Worm (Caenorhabditis elegans): Measurements from ENCODE around the gene Y54G2A.48.

Y54G2A.48 gene

DNA sequence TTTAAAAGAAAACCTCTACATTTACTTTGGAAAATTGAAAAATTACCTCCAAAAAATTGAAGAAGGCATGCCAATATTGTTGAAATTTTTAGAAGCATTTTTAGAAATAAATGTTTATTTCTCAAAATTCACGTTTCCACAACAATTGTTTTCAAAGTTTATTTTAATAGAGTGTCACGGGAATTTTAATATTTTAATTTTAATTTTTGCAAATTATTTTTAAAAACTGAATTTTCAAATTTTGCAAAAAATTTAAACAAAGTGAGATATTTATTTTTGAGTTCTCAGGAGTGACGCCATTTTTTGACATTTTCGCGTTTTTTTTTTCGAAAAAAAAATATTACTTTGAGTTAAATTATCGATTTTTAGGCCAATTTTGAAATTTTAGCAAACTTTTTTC lies 20.7 kb upstream of the Y54G2A.48 start, which contains the start of gene Y54G2A.49:
Gene Y54G2A.49, minus strand, starts transcription at position 101 of the 400 bp plus-strand sequence.
- no peak for TF ChIP-seq lin-15B (tag; optimal IDR thresholded peaks at IDR 0.05)
- no peak for TF ChIP-seq jun-1 (tag; optimal IDR thresholded peaks at IDR 0.05)
- no peak for TF ChIP-seq zag-1 (tag; optimal IDR thresholded peaks at IDR 0.05)
- no peak for TF ChIP-seq hmg-11 (tag; optimal IDR thresholded peaks at IDR 0.05)

DNA sequence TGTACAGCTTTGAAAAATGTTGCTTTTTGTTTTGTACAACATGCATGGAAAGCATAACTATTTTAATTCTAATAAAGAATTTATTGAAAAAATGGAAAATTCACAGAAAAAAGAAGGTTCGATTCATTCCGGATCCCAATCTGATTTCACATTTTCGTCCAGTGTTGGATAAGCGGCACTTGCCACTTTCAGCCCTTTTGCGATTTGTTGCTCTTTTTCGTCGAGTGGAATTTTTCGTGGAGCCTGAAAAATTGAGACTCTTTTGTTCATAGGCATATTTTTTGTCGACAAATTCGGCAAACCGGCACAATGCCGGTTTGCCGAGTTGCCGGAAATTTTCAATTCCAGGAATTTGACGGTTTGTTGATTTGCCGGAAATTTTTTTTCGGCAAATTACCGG lies 19.1 kb upstream of the Y54G2A.48 start:
- no peak for TF ChIP-seq nhr-25 (tag; optimal IDR thresholded peaks at IDR 0.05)

DNA sequence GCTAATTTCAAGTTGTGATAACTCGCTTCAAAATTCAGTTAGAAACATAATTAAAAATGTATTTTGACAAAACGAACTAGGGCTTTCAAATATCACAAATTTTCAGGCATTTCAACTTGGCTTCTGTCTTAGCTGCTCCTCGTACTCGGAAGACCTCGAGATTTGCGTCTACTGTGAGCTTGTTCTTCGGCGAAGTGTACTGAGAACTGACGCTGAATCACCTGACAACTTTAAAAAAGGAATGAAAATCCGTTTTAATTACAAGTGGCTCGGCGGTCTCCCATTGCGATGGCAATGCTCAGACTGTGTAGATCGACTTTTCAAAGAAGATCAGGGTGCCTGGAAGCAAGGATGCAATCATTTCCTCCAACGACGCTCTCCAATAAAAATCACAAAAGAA lies 18.1 kb upstream of the Y54G2A.48 start, which contains the start of gene clec-85:
Gene clec-85, plus strand, starts transcription at position 301 of the 400 bp plus-strand sequence.
- TF ChIP-seq nfya-1 (tag; optimal IDR thresholded peaks at IDR 0.05; ENCODE audit: insufficient read depth): no peak
- TF ChIP-seq ama-1 (optimal IDR thresholded peaks at IDR 0.05): no peak
- no peak for TF ChIP-seq zag-1 (tag; optimal IDR thresholded peaks at IDR 0.05)
- TF ChIP-seq ceh-82 (tag; optimal IDR thresholded peaks at IDR 0.05): no peak
- TF ChIP-seq fkh-2 (tag; optimal IDR thresholded peaks at IDR 0.05): no peak
- TF ChIP-seq eor-1 (tag; optimal IDR thresholded peaks at IDR 0.05): no peak
- TF ChIP-seq egl-27 (tag; optimal IDR thresholded peaks at IDR 0.05): no peak
- TF ChIP-seq egl-5 (tag; optimal IDR thresholded peaks at IDR 0.05): no peak
- no peak for TF ChIP-seq unc-39 (tag; optimal IDR thresholded peaks at IDR 0.05)
- TF ChIP-seq nhr-23 (tag; optimal IDR thresholded peaks at IDR 0.05): no peak
- TF ChIP-seq unc-62 (GFP tag; optimal IDR thresholded peaks at IDR 0.05): no peak
- TF ChIP-seq lin-15B (tag; optimal IDR thresholded peaks at IDR 0.05): no peak
- TF ChIP-seq nhr-11 (tag; optimal IDR thresholded peaks at IDR 0.05): no peak
- TF ChIP-seq ceh-28 (tag; optimal IDR thresholded peaks at IDR 0.05): no peak
- no peak for TF ChIP-seq elt-1 (tag; optimal IDR thresholded peaks at IDR 0.05)
- TF ChIP-seq jun-1 (tag; optimal IDR thresholded peaks at IDR 0.05): no peak

DNA sequence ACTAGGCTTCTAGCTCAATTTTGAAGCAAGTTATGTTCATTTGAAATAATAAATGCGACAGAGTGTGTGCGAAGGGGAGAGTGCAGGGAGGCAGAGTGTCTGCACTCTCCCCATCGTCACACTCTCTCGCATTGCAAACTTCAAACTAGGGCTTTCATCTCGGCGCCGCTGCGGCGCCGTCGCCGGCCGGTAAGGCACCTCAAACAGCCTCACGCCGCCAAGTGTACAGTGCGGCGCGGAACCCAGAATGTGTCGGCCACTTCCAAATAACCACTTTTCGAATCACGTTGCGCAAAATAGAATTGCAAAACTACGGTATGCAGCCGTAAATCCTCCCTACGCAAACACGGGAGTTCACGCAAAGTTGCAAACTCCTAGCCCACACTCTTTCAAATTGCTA lies 16.8 kb upstream of the Y54G2A.48 start:
- TF ChIP-seq nhr-23 (tag; optimal IDR thresholded peaks at IDR 0.05) (no peak), ztf-11 (tag; optimal IDR thresholded peaks at IDR 0.05) (no peak), ceh-82 (tag; optimal IDR thresholded peaks at IDR 0.05) (no peak), snpc-4 (tag; optimal IDR thresholded peaks at IDR 0.05) (no peak), nfya-1 (tag; optimal IDR thresholded peaks at IDR 0.05; ENCODE audit: insufficient read depth) (no peak), lin-39 (tag; optimal IDR thresholded peaks at IDR 0.05) (no peak), eor-1 (tag; optimal IDR thresholded peaks at IDR 0.05) (no peak), pha-4 (tag; optimal IDR thresholded peaks at IDR 0.05) (no peak), nhr-77 (tag; optimal IDR thresholded peaks at IDR 0.05) (no peak), egl-5 (tag; optimal IDR thresholded peaks at IDR 0.05) (no peak)

DNA sequence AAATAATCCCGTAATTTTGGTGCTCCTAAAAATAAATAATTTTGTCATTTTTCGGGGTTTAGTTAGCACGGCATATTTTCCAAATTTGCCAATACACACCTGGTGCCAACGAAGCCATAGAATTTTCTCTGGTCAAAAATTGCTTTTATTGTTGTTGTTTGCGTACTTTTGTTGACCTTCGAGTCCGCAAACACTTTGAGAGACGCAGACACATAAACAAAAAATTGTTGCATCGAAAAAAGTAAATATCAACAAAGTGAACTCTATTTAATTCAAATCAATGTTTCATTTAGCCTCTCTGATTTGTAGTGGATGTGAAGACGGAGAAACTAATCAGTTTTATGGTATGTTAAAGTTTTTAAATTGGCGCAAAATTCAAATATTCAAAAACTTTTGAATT lies 13.8 kb upstream of the Y54G2A.48 start, which contains the start of gene Y54G2A.40:
Gene Y54G2A.40, plus strand, starts transcription at position 213 of the 400 bp plus-strand sequence.
- TF ChIP-seq elt-2 (tag; optimal IDR thresholded peaks at IDR 0.05) (peak; percentile 9), lin-15B (tag; optimal IDR thresholded peaks at IDR 0.05) (peak; percentile 36), nfya-1 (tag; optimal IDR thresholded peaks at IDR 0.05; ENCODE audit: insufficient read depth) (no peak), pha-4 (tag; optimal IDR thresholded peaks at IDR 0.05) (peak; percentile 98)

DNA sequence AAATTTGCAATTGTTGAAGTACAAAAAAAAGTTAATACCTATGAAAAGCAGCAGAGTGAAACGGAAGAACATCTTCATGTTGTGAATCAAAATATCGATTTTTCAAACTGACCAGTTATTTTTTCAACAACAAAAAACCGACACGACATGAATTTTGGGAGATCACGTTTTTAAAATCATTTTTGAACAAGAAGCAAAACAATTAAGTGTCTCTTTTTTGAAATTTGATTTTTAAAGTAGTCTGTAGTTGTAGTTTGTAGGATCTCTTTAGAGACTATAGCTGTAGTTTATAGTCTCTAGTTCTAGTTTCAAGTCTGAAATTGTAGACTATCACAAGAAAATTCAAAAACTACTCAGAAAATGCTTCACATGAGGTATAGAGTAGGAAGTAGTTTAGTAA lies 11.4 kb upstream of the Y54G2A.48 start, which contains the start of gene Y54G2A.15:
Gene Y54G2A.15, minus strand, starts transcription at position 101 of the 400 bp plus-strand sequence.
- no peak for TF ChIP-seq ama-1 (optimal IDR thresholded peaks at IDR 0.05)
- no peak for TF ChIP-seq elt-2 (tag; optimal IDR thresholded peaks at IDR 0.05)
- TF ChIP-seq R02D3.7 (tag; optimal IDR thresholded peaks at IDR 0.05): no peak

DNA sequence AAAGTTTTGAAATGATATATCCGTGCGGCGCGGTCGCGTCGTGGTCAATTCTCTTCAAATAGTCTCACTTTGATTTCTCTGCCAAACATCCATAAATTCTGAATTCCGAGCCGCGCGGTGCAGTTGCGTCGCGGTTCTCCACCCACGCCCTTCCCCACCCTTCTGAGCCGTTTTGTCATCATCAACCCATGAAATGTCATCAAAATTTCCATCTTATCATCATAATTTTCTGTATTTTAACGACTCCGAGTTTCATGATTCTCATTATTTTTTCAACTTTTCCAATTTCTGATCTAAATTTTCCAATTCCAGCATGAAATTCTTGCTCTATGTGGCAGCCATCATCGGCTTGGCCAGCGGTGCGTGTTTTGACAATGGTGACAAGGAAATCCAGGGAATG lies 9.7 kb upstream of the Y54G2A.48 start, which contains the start of gene clec-84:
Gene clec-84, plus strand, starts transcription at position 301 of the 400 bp plus-strand sequence.
- TF ChIP-seq elt-2 (tag; optimal IDR thresholded peaks at IDR 0.05) (peak; percentile 2), nhr-25 (tag; optimal IDR thresholded peaks at IDR 0.05) (no peak)

DNA sequence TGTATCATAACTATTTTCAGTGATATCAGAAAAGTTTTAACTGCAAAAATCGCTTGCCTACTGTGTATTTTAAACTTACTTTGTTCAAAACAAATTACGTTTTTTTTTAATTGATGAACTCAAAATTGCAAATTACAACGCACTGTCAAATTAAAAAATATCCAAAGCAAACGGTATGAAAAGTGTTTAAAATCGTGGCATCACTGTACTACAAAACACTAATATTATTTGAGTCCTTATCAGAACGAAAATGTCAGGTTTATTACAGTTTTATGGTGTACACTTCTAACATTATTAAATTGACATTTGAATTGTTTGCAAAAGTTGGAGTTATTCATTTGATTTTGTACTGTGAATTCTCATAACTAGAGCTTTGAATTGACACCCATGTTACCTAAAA lies 8.8 kb upstream of the Y54G2A.48 start, which contains the start of gene clec-83:
Gene clec-83, minus strand, starts transcription at position 213 of the 400 bp plus-strand sequence.
- no peak for TF ChIP-seq nhr-77 (tag; optimal IDR thresholded peaks at IDR 0.05)
- no peak for TF ChIP-seq aly-2 (tag; optimal IDR thresholded peaks at IDR 0.05)
- peak; percentile 27 for TF ChIP-seq pqm-1 (tag; optimal IDR thresholded peaks at IDR 0.05)
- TF ChIP-seq ceh-82 (tag; optimal IDR thresholded peaks at IDR 0.05): no peak
- no peak for TF ChIP-seq nhr-25 (tag; optimal IDR thresholded peaks at IDR 0.05)
- no peak for TF ChIP-seq nhr-67 (tag; optimal IDR thresholded peaks at IDR 0.05)
- TF ChIP-seq fkh-2 (tag; optimal IDR thresholded peaks at IDR 0.05): no peak
- peak; percentile 55 for TF ChIP-seq elt-2 (tag; optimal IDR thresholded peaks at IDR 0.05)
- TF ChIP-seq ceh-16 (tag; optimal IDR thresholded peaks at IDR 0.05): no peak
- no peak for TF ChIP-seq jun-1 (tag; optimal IDR thresholded peaks at IDR 0.05)
- no peak for TF ChIP-seq snpc-4 (tag; optimal IDR thresholded peaks at IDR 0.05)
- no peak for TF ChIP-seq nhr-43 (tag; optimal IDR thresholded peaks at IDR 0.05; ENCODE audit: poor library complexity, severe bottlenecking)
- TF ChIP-seq pha-4 (tag; optimal IDR thresholded peaks at IDR 0.05): peak; percentile 28

All from whole organism, L3 larva.